Worm (Caenorhabditis elegans) whole organism, L3 larva: ENCODE data around the gene srh-206.

Experiments used
- egl-27 ChIP-seq: sonication (generic microtip); optimal IDR thresholded peaks from 4 replicates; lab custom pipeline; 2017; ENCODE audit warnings: missing biosample characterization, missing genetic modification reagents, missing genetic modification characterization
- nhr-237 ChIP-seq: fragments of 150-350 bp; optimal IDR thresholded peaks from 2 replicates; lab custom pipeline; 2014; ENCODE audit warnings: missing biosample characterization, missing genetic modification characterization
- nhr-76 ChIP-seq: fragments of 150-350 bp; sonication (generic microtip); optimal IDR thresholded peaks from 5 replicates; lab custom pipeline; 2014; ENCODE audit warnings: missing biosample characterization, missing genetic modification characterization
- pqm-1 ChIP-seq: fragments of 150-350 bp; optimal IDR thresholded peaks from 2 replicates; lab custom pipeline; 2017; ENCODE audit warnings: missing biosample characterization, missing genetic modification characterization, inconsistent platforms
- skn-1 ChIP-seq: fragments of 150-350 bp; optimal IDR thresholded peaks from 2 replicates; lab custom pipeline; 2014; ENCODE audit warnings: missing biosample characterization, missing genetic modification characterization
- unc-62 ChIP-seq: fragments of 150-350 bp; sonication (generic microtip); optimal IDR thresholded peaks from 4 replicates; lab custom pipeline; 2014; ENCODE audit warnings: missing biosample characterization, missing genetic modification reagents, missing genetic modification characterization
- zag-1 ChIP-seq: fragments of 150-350 bp; optimal IDR thresholded peaks from 2 replicates; lab custom pipeline; 2014; ENCODE audit warnings: missing biosample characterization, missing genetic modification characterization

DNA sequence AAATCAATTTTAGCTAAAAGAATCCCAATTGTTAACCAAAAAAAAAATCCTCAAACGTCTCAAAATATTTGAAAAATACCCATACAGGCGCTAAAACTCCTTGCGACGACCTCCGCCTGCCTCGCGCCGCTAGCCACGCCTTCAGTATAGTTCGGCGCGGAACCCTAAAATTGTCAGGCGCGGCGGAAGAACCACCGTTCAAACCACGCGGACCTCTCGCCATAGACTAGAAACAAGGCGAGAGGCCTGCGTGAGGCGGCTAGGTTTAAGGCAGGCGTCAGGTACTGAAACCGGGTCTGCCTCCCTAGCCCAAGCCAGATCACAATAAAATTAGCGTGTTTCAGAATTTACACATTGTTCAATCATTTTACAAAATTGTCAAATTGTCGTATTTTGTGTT, 37.7 kb upstream of the srh-206 start:
- TF ChIP-seq skn-1 (tag; lab: Kevin White, UChicago) = no peak
- TF ChIP-seq nhr-237 = no peak
- no peak for TF ChIP-seq egl-27 (tag; lab: Kevin White, UChicago)
- TF ChIP-seq zag-1 (tag; lab: Kevin White, UChicago) = no peak
- no peak for TF ChIP-seq nhr-76
- no peak for TF ChIP-seq unc-62 (GFP tag; lab: Kevin White, UChicago)
- no peak for TF ChIP-seq pqm-1 (tag; lab: Kevin White, UChicago)
